Fruit fly (Drosophila melanogaster): ENCODE results near the gene vih.

vih gene

DNA sequence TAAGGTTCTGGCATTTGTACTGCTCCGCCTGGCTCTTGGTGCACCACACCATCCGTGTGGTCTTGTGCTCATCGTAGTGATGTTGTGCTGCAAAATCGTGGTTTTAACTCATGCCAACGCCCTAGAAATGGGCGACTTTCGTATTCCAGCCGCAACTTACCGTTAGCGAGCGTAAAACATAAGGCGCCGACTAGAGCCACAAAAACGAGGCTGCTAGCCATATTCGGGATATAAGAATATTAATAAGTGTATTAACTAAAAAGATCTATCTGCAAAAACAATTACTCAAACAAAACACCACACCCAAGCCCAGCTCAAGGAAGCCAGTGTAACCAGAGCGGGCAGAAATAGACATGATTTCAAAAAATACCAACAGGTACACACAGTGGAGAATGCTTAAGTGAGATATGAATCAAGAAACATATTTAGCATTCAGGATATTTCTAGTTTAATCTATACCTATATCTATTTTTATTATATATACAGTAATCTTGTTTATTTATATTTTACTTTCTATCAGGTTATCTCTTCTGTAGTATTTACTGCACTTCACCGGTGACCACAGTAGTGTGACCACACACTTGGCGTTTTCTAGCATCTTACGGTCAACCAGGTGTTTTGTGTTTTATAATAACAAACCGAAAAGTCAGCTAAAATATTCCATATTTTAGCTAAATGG lies 29.4 kb downstream of the vih start, which contains the start of the genes Tsf2 and CG34242:
Gene Tsf2 (minus strand): TSS at position 333 of the 679 bp plus-strand sequence.
Gene CG34242 (plus strand): TSS at position 605 of the 679 bp plus-strand sequence.
- TF ChIP-seq EcR (GFP tag; optimal IDR thresholded peaks at IDR 0.05) (no peak), Dll (optimal IDR thresholded peaks at IDR 0.05) (no peak), usp (GFP tag; optimal IDR thresholded peaks at IDR 0.05) (no peak), psq (optimal IDR thresholded peaks at IDR 0.05) (no peak), CG8478 (optimal IDR thresholded peaks at IDR 0.05) (no peak), pan (optimal IDR thresholded peaks at IDR 0.05) (no peak)

DNA sequence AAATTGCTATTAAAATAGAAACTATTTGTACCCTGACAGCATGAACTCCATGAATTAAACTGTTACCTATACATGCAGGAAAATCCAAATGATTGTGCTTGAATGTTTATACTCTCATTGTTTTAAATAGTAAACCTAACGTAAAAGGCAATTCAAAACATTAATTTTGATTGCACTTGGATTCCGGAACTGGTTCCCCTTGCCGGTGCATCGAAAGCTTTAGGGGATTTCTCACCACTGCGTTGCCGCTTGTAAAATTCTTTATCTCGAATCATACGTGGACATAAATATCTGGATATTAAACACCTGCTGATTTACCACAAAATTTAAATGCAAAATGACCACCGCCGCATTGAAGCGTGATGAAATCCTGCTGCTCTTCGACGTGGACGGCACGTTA lies 30.2 kb downstream of the vih start, which contains the start of gene Pmm2:
Gene Pmm2 (plus strand): TSS at position 273 of the 400 bp plus-strand sequence.
- TF ChIP-seq pan (optimal IDR thresholded peaks at IDR 0.05) (no peak), usp (GFP tag; optimal IDR thresholded peaks at IDR 0.05) (no peak)

DNA sequence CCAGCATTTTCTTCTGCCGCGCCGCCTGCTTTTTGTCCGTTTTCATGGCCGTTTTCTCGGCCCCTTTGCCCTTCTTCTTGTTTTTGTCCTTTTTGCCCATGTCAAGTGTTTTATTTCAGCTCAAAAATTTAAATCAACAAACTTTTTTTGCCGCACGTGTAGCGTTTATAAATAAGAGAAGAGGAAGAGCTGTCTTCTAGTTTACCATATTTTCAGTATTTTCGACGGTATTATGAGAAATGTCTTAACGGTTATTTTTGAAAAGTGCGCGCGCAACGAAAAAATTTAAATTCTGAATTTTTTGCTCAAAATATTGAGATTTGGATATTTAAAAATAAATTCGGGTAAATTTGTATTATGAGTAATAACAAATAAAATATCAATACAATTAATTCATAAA lies 33.0 kb downstream of the vih start, which contains the start of gene CG4069:
Gene CG4069 (minus strand): TSS at position 193 of the 400 bp plus-strand sequence.
- TF ChIP-seq usp (GFP tag; optimal IDR thresholded peaks at IDR 0.05) (no peak), EcR (GFP tag; optimal IDR thresholded peaks at IDR 0.05) (no peak), pan (optimal IDR thresholded peaks at IDR 0.05) (no peak), Dll (optimal IDR thresholded peaks at IDR 0.05) (no peak), CG8478 (optimal IDR thresholded peaks at IDR 0.05) (no peak), psq (optimal IDR thresholded peaks at IDR 0.05) (no peak)

DNA sequence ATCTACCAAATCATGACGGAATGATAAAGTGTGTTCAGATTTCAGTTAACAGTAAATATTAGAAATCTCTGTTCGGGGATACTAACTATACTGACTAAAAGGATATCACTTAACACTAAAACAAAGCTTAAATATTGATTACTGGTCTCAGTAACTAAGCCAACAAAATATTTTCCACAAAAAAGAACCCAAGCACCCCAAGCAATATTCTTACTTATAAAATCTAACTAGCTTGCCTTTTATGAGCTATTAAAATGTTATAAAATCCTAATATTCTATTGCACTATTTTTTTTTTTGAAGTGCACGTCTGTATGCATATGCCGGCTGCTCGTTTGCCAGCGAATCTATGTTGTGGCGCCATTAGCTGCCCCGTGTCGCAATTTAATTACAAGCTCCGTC lies 45.4 kb downstream of the vih start:
- TF ChIP-seq usp (GFP tag; optimal IDR thresholded peaks at IDR 0.05) (no peak), EcR (GFP tag; optimal IDR thresholded peaks at IDR 0.05) (no peak), Dll (optimal IDR thresholded peaks at IDR 0.05) (no peak), pan (optimal IDR thresholded peaks at IDR 0.05) (no peak), CG8478 (optimal IDR thresholded peaks at IDR 0.05) (no peak), psq (optimal IDR thresholded peaks at IDR 0.05) (no peak)

DNA sequence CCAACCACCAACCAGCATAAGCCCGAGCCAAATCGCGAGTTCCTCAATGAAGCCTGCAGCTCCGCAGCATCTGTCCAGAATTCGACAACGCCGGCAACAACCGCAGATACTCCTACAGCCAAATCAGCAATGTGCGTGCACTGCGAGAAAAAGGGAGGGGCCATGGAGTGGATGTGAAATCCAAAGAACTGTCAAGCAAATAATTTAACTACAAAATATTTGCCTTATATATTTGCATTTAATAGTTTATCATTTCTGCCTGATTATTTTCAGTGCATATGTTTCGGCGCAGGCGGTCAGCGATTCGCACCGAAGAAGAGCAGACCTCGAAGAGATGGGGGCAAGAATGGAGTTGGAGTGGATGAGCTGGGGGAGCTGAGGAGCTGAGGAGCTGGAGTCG lies 47.6 kb downstream of the vih start:
- no peak for TF ChIP-seq CG8478 (optimal IDR thresholded peaks at IDR 0.05)
- TF ChIP-seq EcR (GFP tag; optimal IDR thresholded peaks at IDR 0.05) = no peak
- TF ChIP-seq usp (GFP tag; optimal IDR thresholded peaks at IDR 0.05) = no peak
- TF ChIP-seq pan (optimal IDR thresholded peaks at IDR 0.05) = no peak
- TF ChIP-seq Dll (optimal IDR thresholded peaks at IDR 0.05) = no peak
- TF ChIP-seq psq (optimal IDR thresholded peaks at IDR 0.05) = no peak
